Worm (Caenorhabditis elegans): Measurements from ENCODE around the gene F10A3.12.

F10A3.12 gene

DNA sequence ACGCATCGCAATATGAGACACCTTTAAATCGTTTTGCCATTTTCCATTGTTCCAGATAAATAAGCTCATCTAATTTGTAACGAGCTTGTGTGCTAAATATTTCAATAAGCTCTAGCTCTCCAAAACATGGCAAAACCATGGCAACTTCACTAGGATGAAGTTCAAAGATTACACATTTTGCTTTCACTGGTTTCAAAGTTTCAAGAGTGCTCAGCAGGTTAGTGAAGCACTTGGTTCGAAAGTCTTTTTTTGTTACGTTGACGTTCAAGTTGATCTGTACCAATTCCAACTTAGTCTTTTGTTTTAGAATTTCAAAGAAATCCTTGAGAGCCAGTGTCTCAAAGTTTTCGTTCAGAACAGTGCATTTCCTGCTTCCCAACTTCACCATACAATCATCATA, 21.4 kb upstream of the F10A3.12 start, which contains the start of gene fbxa-18 (continued):
- no peak for TF ChIP-seq somi-1 (GFP tag; optimal IDR thresholded peaks at IDR 0.05)

DNA sequence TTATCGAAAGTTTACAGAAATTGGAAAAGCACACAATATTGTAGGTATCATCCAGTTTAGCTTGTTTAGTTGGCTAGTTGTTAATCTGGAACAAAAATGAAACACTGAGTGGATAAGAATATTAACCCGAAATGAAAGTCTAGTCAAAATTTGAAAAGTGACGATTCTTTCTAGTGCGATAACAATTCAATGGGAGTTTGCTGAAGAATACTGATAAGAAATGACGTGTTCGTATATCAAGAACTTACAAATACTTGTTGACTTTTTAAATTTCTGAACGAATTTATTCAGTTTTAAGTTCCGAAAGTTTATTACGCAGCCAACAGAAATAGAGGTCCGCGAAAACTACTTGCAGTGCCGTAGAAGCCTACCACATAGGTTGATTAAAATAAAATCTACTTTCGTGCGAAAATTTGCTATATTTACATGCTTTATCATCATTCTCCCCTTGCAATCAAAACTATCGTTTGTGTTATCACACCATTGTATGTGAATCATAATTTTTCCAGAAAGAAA, 20.7 kb upstream of the F10A3.12 start, which contains the start of gene fbxa-88:
Gene fbxa-88 (minus strand): TSS at position 51 of the 516 bp plus-strand sequence.
- TF ChIP-seq nhr-80 (tag; optimal IDR thresholded peaks at IDR 0.05) = peak; percentile 61
- TF ChIP-seq ceh-79 (tag; optimal IDR thresholded peaks at IDR 0.05) = no peak
- TF ChIP-seq hlh-12 (tag; optimal IDR thresholded peaks at IDR 0.05) = no peak

DNA sequence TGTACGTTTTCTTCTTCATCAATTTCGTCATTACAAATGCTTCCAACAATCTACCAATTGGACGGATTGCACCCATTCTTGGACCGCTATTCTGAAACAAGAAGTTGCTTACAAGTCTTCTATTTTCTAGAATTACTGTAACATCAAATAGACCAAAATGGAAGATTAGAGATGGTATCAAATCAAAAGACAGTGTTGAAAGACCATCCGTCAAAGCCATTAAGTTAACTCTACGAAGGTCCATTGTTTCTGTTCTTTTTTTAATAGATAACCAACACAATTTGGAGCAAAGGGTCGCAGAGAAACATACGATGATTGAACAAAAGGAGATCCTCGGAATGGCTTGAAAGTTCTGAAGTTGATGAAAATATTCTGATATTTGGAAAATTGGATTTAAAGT, 18.8 kb upstream of the F10A3.12 start:
- TF ChIP-seq Y95B8A.8 (GFP tag; IDR thresholded peaks at IDR 0.05) (no peak), chd-7 (tag; optimal IDR thresholded peaks at IDR 0.05) (no peak), ztf-26 (tag; optimal IDR thresholded peaks at IDR 0.05) (no peak), C17E4.6 (GFP tag; IDR thresholded peaks at IDR 0.05) (no peak), K11D2.4 (GFP tag; IDR thresholded peaks at IDR 0.05) (no peak), unc-62 (GFP tag; optimal IDR thresholded peaks at IDR 0.05) (no peak), nfya-1 (tag; optimal IDR thresholded peaks at IDR 0.05; ENCODE audit: borderline replicate concordance, insufficient read depth) (no peak), ceh-58 (GFP tag; IDR thresholded peaks at IDR 0.05) (no peak), efl-1 (GFP tag; optimal IDR thresholded peaks at IDR 0.05) (no peak), attf-3 (GFP tag; conservative IDR thresholded peaks at IDR 0.05) (no peak), F37B4.10 (GFP tag; IDR thresholded peaks at IDR 0.05) (no peak), hlh-26 (GFP tag; conservative IDR thresholded peaks at IDR 0.05) (no peak), B0035.1 (tag; optimal IDR thresholded peaks at IDR 0.05) (no peak), F39B2.1 (GFP tag; IDR thresholded peaks at IDR 0.05) (no peak), attf-5 (GFP tag; optimal IDR thresholded peaks at IDR 0.05) (no peak), madf-10 (tag; optimal IDR thresholded peaks at IDR 0.05) (no peak), C06A6.2 (GFP tag; conservative IDR thresholded peaks at IDR 0.05) (no peak), F55B11.4 (tag; optimal IDR thresholded peaks at IDR 0.05; ENCODE audit: borderline replicate concordance, insufficient read depth) (no peak), T26A5.8 (tag; optimal IDR thresholded peaks at IDR 0.05) (no peak), hmg-1.2 (GFP tag; IDR thresholded peaks at IDR 0.05) (no peak)

DNA sequence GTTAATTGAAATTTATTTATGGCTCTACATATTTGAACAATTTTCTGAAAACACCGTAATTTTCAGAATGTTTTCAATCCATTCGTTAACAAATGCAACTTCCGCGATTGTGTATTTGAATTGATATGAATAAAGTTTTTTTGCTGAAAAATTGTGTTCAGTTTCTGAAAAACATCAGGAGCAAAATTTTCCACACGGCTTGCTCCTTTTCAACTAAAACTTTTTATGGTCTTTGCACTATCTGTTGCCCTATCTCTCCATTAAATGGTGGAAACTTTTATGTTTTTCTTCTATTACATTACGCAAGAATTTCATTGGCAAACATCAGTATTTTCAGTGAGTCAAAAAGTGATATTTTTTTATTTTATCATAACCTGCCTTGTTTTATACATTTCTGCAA, 15.0 kb upstream of the F10A3.12 start, which contains the start of gene F10A3.4:
Gene F10A3.4 (plus strand): TSS at position 301 of the 400 bp plus-strand sequence.
- TF ChIP-seq bed-1 (GFP tag; IDR thresholded peaks at IDR 0.05) (no peak), efl-1 (GFP tag; optimal IDR thresholded peaks at IDR 0.05) (no peak), ceh-100 (GFP tag; IDR thresholded peaks at IDR 0.05) (no peak), let-607 (tag; optimal IDR thresholded peaks at IDR 0.05) (no peak), madf-8 (GFP tag; conservative IDR thresholded peaks at IDR 0.05) (no peak), ama-1 (optimal IDR thresholded peaks at IDR 0.05) (no peak), ama-1 (GFP tag; optimal IDR thresholded peaks at IDR 0.05) (no peak), B0019.2 (GFP tag; conservative IDR thresholded peaks at IDR 0.05) (no peak), hmg-20 (GFP tag; IDR thresholded peaks at IDR 0.05) (no peak), snpc-1.3 (tag; optimal IDR thresholded peaks at IDR 0.05; ENCODE audit: insufficient read depth) (no peak), nhr-179 (tag; optimal IDR thresholded peaks at IDR 0.05) (no peak), die-1 (tag; optimal IDR thresholded peaks at IDR 0.05) (no peak), F10E7.11 (tag; optimal IDR thresholded peaks at IDR 0.05) (no peak), repo-1 (tag; optimal IDR thresholded peaks at IDR 0.05) (no peak), lin-35 (GFP tag; optimal IDR thresholded peaks at IDR 0.05) (no peak), ztf-28 (GFP tag; IDR thresholded peaks at IDR 0.05) (no peak), F37B4.10 (GFP tag; IDR thresholded peaks at IDR 0.05) (no peak), egrh-3 (GFP tag; IDR thresholded peaks at IDR 0.05) (no peak), Y95B8A.8 (GFP tag; IDR thresholded peaks at IDR 0.05) (no peak), F55B11.4 (tag; optimal IDR thresholded peaks at IDR 0.05; ENCODE audit: borderline replicate concordance, insufficient read depth) (no peak)

Measured in whole organism, young adult.